Worm (Caenorhabditis elegans): ENCODE results near the gene F53E4.1.

DNA sequence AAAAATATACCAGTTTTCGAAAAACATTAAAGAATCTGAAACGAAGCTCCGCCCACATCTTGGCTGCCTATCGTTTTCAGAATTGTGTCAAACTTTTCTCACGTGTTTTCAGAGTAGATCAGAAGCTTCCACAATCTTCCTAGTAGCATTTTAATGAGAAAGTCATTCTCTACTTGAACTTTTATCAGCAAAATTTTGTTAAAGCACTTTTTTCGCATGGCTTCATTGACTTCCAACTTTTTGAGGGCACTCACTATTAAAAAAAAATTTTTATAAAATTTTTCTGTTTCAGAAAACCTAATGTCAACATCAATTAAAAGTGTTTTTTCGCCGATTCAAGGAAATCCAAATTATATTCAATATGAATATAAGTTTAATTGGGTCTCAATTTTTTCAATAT lies 17.9 kb downstream of the F53E4.1 start, which contains the start of gene sru-42:
- no peak for TF ChIP-seq med-1 (GFP tag; optimal IDR thresholded peaks at IDR 0.05; ENCODE audit: insufficient read depth)
- no peak for TF ChIP-seq ztf-23 (GFP tag; IDR thresholded peaks at IDR 0.05)
- TF ChIP-seq T22C8.4 (GFP tag; IDR thresholded peaks at IDR 0.05) = no peak
- no peak for TF ChIP-seq klf-2 (GFP tag; conservative IDR thresholded peaks at IDR 0.05)
- no peak for TF ChIP-seq flt-1 (GFP tag; IDR thresholded peaks at IDR 0.05)
- no peak for TF ChIP-seq ztf-29 (GFP tag; IDR thresholded peaks at IDR 0.05)
- TF ChIP-seq ref-1 (GFP tag; conservative IDR thresholded peaks at IDR 0.05) = no peak
- no peak for TF ChIP-seq tab-1 (GFP tag; IDR thresholded peaks at IDR 0.05)
